Worm (Caenorhabditis elegans) whole organism, young adult: ENCODE measurements around the gene gcy-13.
A peak's percentile ranks its signal among the peaks of the same experiment; 100 is the strongest.

ENCODE experiments used
- B0261.1 ChIP-seq: sonication (generic microtip); optimal IDR thresholded peaks from 2 replicates; lab custom pipeline; 2016; ENCODE audit warnings: mild to moderate bottlenecking, missing genetic modification characterization, moderate library complexity, missing compliant biosample characterization
- F39B2.1 ChIP-seq: fragments of 200-800 bp; sonication (Bioruptor generic); IDR thresholded peaks from 2 replicates; pipeline ENCODE4 v1.3.6; 2022; ENCODE audit warnings: missing genetic modification reagents, missing genetic modification characterization, missing compliant biosample characterization
- F52B5.7 ChIP-seq: sonication (generic microtip); optimal IDR thresholded peaks from 2 replicates; lab custom pipeline; 2016; ENCODE audit warnings: mild to moderate bottlenecking, missing genetic modification characterization, missing compliant biosample characterization
- F57C9.4 ChIP-seq: sonication (generic microtip); optimal IDR thresholded peaks from 2 replicates; lab custom pipeline; 2017; ENCODE audit warnings: mild to moderate bottlenecking, missing genetic modification characterization, missing compliant biosample characterization
- Y53G8AR.9 ChIP-seq: fragments of 200-800 bp; sonication (Bioruptor generic); conservative IDR thresholded peaks from 2 replicates; pipeline ENCODE4 v1.3.6; 2022; ENCODE audit warnings: missing genetic modification reagents, missing genetic modification characterization, missing compliant biosample characterization
- Y56A3A.18 ChIP-seq: fragments of 200-800 bp; sonication (Bioruptor generic); IDR thresholded peaks from 2 replicates; pipeline ENCODE4 v1.3.6; 2022; ENCODE audit warnings: missing genetic modification reagents, missing genetic modification characterization, missing compliant biosample characterization
- Y95B8A.8 ChIP-seq: fragments of 200-800 bp; sonication (Bioruptor generic); IDR thresholded peaks from 2 replicates; pipeline ENCODE4 v1.3.6; 2022; ENCODE audit warnings: missing genetic modification reagents, missing genetic modification characterization, missing compliant biosample characterization
- ama-1 ChIP-seq, 3 experiments: fragments of 150-350 bp in 1 of 3; sonication (generic microtip) in 2 of 3; optimal IDR thresholded peaks; 2 replicates each; lab custom pipeline; 2014 to 2018; ENCODE audit warnings: missing biosample characterization in 2 of 3, missing genetic modification characterization in 2 of 3, missing genetic modification reagents in 2 of 3
- attf-3 ChIP-seq: fragments of 200-800 bp; sonication (Bioruptor generic); conservative IDR thresholded peaks from 2 replicates; pipeline ENCODE4 v1.3.6; 2022; ENCODE audit warnings: missing genetic modification reagents, missing genetic modification characterization, missing compliant biosample characterization
- attf-5 ChIP-seq: fragments of 200-800 bp; sonication (Bioruptor generic); optimal IDR thresholded peaks from 2 replicates; lab custom pipeline; 2018; ENCODE audit warnings: mild to moderate bottlenecking, missing genetic modification characterization, missing compliant biosample characterization
- bed-1 ChIP-seq: fragments of 200-800 bp; sonication (Bioruptor generic); IDR thresholded peaks from 2 replicates; pipeline ENCODE4 v1.3.6; 2022; ENCODE audit warnings: missing genetic modification reagents, missing genetic modification characterization, missing compliant biosample characterization
- ceh-100 ChIP-seq: fragments of 200-800 bp; sonication (Bioruptor generic); IDR thresholded peaks from 2 replicates; pipeline ENCODE4 v1.3.6; 2022; ENCODE audit warnings: missing genetic modification reagents, missing genetic modification characterization, missing compliant biosample characterization
- ceh-58 ChIP-seq: fragments of 200-800 bp; sonication (Bioruptor generic); IDR thresholded peaks from 2 replicates; pipeline ENCODE4 v1.3.6; 2022; ENCODE audit warnings: missing genetic modification characterization, missing compliant biosample characterization
- ceh-91 ChIP-seq: fragments of 200-800 bp; sonication (Bioruptor generic); IDR thresholded peaks from 2 replicates; pipeline ENCODE4 v1.3.6; 2022; ENCODE audit warnings: missing genetic modification reagents, missing genetic modification characterization, missing compliant biosample characterization
- chd-7 ChIP-seq: sonication (generic microtip); optimal IDR thresholded peaks from 2 replicates; lab custom pipeline; 2016; ENCODE audit warnings: mild to moderate bottlenecking, missing genetic modification characterization, moderate library complexity, missing compliant biosample characterization
- egl-18 ChIP-seq: fragments of 200-800 bp; sonication (Bioruptor generic); IDR thresholded peaks from 2 replicates; pipeline ENCODE4 v1.3.6; 2022; ENCODE audit warnings: missing genetic modification reagents, missing genetic modification characterization, missing compliant biosample characterization
- ekl-4 ChIP-seq: fragments of 200-800 bp; sonication (Bioruptor generic); IDR thresholded peaks from 2 replicates; pipeline ENCODE4 v1.3.6; 2022; ENCODE audit warnings: missing genetic modification reagents, missing genetic modification characterization, missing compliant biosample characterization
- lin-35 ChIP-seq, 3 experiments: fragments of 150-350 bp in 2 of 3; sonication (generic microtip) in 1 of 3; optimal IDR thresholded peaks; 2 replicates each; lab custom pipeline; 2014 to 2018; ENCODE audit warnings: missing biosample characterization in 3 of 3, missing genetic modification characterization in 3 of 3, missing genetic modification reagents in 3 of 3
- lin-54 ChIP-seq: fragments of 200-800 bp; sonication (Bioruptor generic); optimal IDR thresholded peaks from 2 replicates; lab custom pipeline; 2018; ENCODE audit warnings: mild to moderate bottlenecking, missing genetic modification characterization, missing compliant biosample characterization
- lir-1 ChIP-seq: fragments of 200-800 bp; sonication (Bioruptor generic); conservative IDR thresholded peaks from 2 replicates; pipeline ENCODE4 v1.3.6; 2022; ENCODE audit warnings: missing genetic modification reagents, missing genetic modification characterization, missing compliant biosample characterization
- mcd-1 ChIP-seq: fragments of 200-800 bp; sonication (Bioruptor generic); IDR thresholded peaks from 2 replicates; pipeline ENCODE4 v1.3.6; 2022; ENCODE audit warnings: missing genetic modification reagents, missing genetic modification characterization, missing compliant biosample characterization
- mel-28 ChIP-seq: sonication (generic microtip); optimal IDR thresholded peaks from 2 replicates; lab custom pipeline; 2016; ENCODE audit warnings: borderline replicate concordance, mild to moderate bottlenecking, missing genetic modification characterization, missing compliant biosample characterization
- nfya-2 ChIP-seq: fragments of 200-800 bp; sonication (Bioruptor generic); IDR thresholded peaks from 2 replicates; pipeline ENCODE4 v1.3.6; 2022; ENCODE audit warnings: missing genetic modification reagents, missing genetic modification characterization, missing compliant biosample characterization
- nfyb-1 ChIP-seq: fragments of 200-800 bp; sonication (Bioruptor generic); IDR thresholded peaks from 2 replicates; pipeline ENCODE4 v1.3.6; 2022; ENCODE audit warnings: missing genetic modification reagents, missing genetic modification characterization, missing compliant biosample characterization
- nhr-179 ChIP-seq: sonication (generic microtip); optimal IDR thresholded peaks from 2 replicates; lab custom pipeline; 2016; ENCODE audit warnings: mild to moderate bottlenecking, missing genetic modification characterization, missing compliant biosample characterization
- nhr-27 ChIP-seq: fragments of 200-800 bp; sonication (Bioruptor generic); optimal IDR thresholded peaks from 2 replicates; lab custom pipeline; 2018; ENCODE audit warnings: mild to moderate bottlenecking, missing genetic modification characterization, moderate library complexity, missing compliant biosample characterization
- rcor-1 ChIP-seq: fragments of 200-800 bp; sonication (Bioruptor generic); IDR thresholded peaks from 2 replicates; pipeline ENCODE4 v1.3.6; 2022; ENCODE audit warnings: missing genetic modification reagents, missing genetic modification characterization, missing compliant biosample characterization
- snpc-1.1 ChIP-seq: sonication (generic microtip); optimal IDR thresholded peaks from 2 replicates; lab custom pipeline; 2017; ENCODE audit warnings: missing genetic modification characterization, mild to moderate bottlenecking, missing compliant biosample characterization, antibody characterized with exemption, moderate library complexity, missing genotype, missing genetic modification reagents; ENCODE audit not compliant: insufficient read depth
- snpc-3.4 ChIP-seq: sonication (generic microtip); optimal IDR thresholded peaks from 2 replicates; lab custom pipeline; 2017; ENCODE audit warnings: missing genetic modification characterization, mild to moderate bottlenecking, missing compliant biosample characterization, antibody characterized with exemption, moderate library complexity, missing genotype, missing genetic modification reagents
- snpc-4 ChIP-seq, 5 experiments: fragments of 150-350 bp in 1 of 5; sonication (generic microtip) in 4 of 5; optimal IDR thresholded peaks; 2 replicates each; lab custom pipeline; 2014 to 2018; ENCODE audit warnings: missing genetic modification characterization in 5 of 5, missing biosample characterization in 3 of 5, antibody characterized with exemption in 2 of 5, mild to moderate bottlenecking in 2 of 5, missing compliant biosample characterization in 2 of 5, missing genotype in 2 of 5, moderate library complexity in 2 of 5, missing genetic modification reagents in 1 of 5
- xnd-1 ChIP-seq: sonication (generic microtip); optimal IDR thresholded peaks from 2 replicates; lab custom pipeline; 2016; ENCODE audit warnings: missing genotype, missing genetic modification reagents, missing genetic modification characterization, missing compliant biosample characterization
- zfh-2 ChIP-seq: fragments of 200-800 bp; sonication (Bioruptor generic); conservative IDR thresholded peaks from 2 replicates; pipeline ENCODE4 v1.3.6; 2022; ENCODE audit warnings: missing genetic modification reagents, missing genetic modification characterization, missing compliant biosample characterization
- zim-3 ChIP-seq: sonication (generic microtip); optimal IDR thresholded peaks from 2 replicates; lab custom pipeline; 2017; ENCODE audit warnings: mild to moderate bottlenecking, missing genetic modification characterization, moderate library complexity, missing compliant biosample characterization
- ztf-22 ChIP-seq: fragments of 200-800 bp; sonication (Bioruptor generic); optimal IDR thresholded peaks from 2 replicates; lab custom pipeline; 2018; ENCODE audit warnings: mild to moderate bottlenecking, missing genetic modification characterization, moderate library complexity, missing compliant biosample characterization
- ztf-25 ChIP-seq: fragments of 200-800 bp; sonication (Bioruptor generic); IDR thresholded peaks from 2 replicates; pipeline ENCODE4 v1.3.6; 2022; ENCODE audit warnings: missing genetic modification reagents, missing genetic modification characterization, missing compliant biosample characterization
- ztf-28 ChIP-seq: fragments of 200-800 bp; sonication (Bioruptor generic); IDR thresholded peaks from 2 replicates; pipeline ENCODE4 v1.3.6; 2022; ENCODE audit warnings: missing genetic modification reagents, missing genetic modification characterization, missing compliant biosample characterization

Gene gcy-13

DNA sequence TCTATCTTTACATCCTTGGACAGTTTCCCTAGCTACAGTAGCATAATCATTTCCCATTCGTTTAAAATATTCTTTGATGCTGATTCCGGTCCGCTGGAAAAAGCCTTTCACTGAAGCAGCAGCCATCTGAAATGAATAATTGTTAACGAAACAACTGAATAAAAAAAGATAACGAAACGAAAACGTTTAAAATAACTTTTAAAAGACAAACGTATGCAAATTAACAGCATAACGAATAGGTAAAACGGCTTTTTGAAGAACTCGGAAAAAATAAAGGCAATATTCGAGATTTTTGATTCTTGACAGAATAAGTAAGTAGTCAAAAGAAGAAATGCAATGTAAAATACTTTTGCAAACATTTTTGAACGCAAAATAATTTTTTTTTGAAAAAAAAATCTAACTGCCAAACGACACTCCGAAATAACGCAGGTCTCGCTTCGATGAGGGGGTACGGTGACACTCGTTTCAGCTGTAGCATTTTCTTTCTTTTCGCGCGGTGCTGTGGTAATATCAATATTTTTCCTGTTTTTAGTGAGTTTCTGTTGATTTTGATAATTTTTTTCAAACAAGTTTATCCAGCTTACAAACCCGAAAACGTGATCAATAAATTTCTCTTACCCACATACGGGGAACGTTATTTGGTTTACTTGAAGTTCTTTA lies 51.3 kb downstream of the gcy-13 start, which contains the start of the genes R04F11.5 and R04F11.2 (continued):
- TF ChIP-seq attf-5 (GFP tag; lab: Kevin White, UChicago) (peak; percentile 88), Y53G8AR.9 (peak; percentile 46; the same call in 1 of the 2 replicates), ztf-25 (GFP tag; lab: Robert Waterston, UW) (no peak), attf-3 (peak; percentile 99), mcd-1 (GFP tag; lab: Robert Waterston, UW) (peak; percentile 64), xnd-1 (tag; lab: Kevin White, UChicago) (peak; percentile 40), ekl-4 (GFP tag; lab: Robert Waterston, UW) (no peak), snpc-1.1 (tag; lab: Kevin White, UChicago) (peak; percentile 9), nfyb-1 (GFP tag; lab: Robert Waterston, UW) (peak; percentile 36; the same call in 1 of the 2 replicates), lin-35 (GFP tag; optimal IDR thresholded peaks at IDR 0.05; lab: Kevin White, UChicago) (peak; percentile 10 to 81 (median 15)), ztf-28 (GFP tag; lab: Robert Waterston, UW) (no peak), mel-28 (tag; lab: Kevin White, UChicago) (no peak), ceh-100 (no peak), nfya-2 (GFP tag; lab: Robert Waterston, UW) (no peak), snpc-4 (GFP tag; optimal IDR thresholded peaks at IDR 0.05; lab: Kevin White, UChicago) (no peak), snpc-4 (tag; optimal IDR thresholded peaks at IDR 0.05; lab: Kevin White, UChicago) (peak; percentile 31 to 66 (median 38)), ceh-91 (GFP tag; lab: Robert Waterston, UW) (peak; percentile 81)
- TF ChIP-seq, all 124 proteins: peak for 37

DNA sequence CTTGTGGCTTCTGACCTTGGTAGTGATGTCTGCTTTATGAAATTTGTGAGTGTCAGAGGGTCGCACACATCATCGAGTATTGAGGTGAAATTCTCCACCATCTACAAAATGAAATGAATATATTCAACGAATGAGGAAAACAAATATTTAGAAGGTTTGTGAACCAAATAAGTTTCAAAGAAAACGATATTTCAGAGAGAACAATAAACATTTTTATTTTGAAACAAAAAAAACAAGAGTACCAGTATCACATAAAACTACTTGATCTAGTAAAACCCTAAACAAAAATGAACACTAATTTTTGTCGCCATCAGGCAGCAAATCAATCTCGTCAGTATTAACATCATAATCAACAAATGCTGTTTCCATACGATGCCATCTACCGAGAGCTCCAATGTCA lies 52.3 kb downstream of the gcy-13 start, which contains the start of gene R04F11.3:
Gene R04F11.3, minus strand, starts transcription at position 101 of the 400 bp plus-strand sequence.
- TF ChIP-seq ama-1 (optimal IDR thresholded peaks at IDR 0.05; lab: Kevin White, UChicago) (no peak), ama-1 (GFP tag; optimal IDR thresholded peaks at IDR 0.05; lab: Kevin White, UChicago) (no peak), lin-54 (no peak), B0261.1 (tag; lab: Kevin White, UChicago) (no peak), zim-3 (tag; lab: Kevin White, UChicago) (no peak), F39B2.1 (GFP tag; lab: Robert Waterston, UW) (no peak), snpc-3.4 (tag; lab: Kevin White, UChicago) (no peak), bed-1 (no peak), Y56A3A.18 (GFP tag; lab: Robert Waterston, UW) (no peak), zfh-2 (GFP tag; lab: Robert Waterston, UW) (no peak), ceh-58 (GFP tag; lab: Robert Waterston, UW) (no peak), lir-1 (GFP tag; lab: Robert Waterston, UW) (no peak), nhr-179 (tag; lab: Kevin White, UChicago) (no peak)

DNA sequence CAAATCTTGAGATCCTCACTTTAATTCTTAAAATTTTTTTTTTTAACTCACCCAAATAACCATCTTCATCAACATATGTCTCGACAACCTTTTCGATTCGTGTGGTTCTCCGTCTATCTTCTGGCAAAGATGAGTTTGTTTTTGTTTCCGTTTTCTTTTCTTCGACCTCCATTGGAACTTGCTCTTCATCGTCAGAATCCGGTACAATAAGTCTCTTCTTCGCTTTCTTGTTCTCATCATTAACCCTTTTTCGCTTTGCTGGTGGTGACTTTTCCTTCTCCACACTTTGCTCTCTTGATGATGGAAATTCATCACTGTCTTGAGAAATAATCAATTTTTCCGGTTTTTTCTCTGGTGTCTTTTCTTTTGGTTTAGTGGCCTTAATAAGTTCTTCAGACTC lies 53.3 kb downstream of the gcy-13 start:
- no peak for TF ChIP-seq ztf-22 (GFP tag; lab: Kevin White, UChicago)
- TF ChIP-seq Y95B8A.8 (GFP tag; lab: Robert Waterston, UW), result no peak
- TF ChIP-seq chd-7 (tag; lab: Kevin White, UChicago), result no peak
- no peak for TF ChIP-seq rcor-1 (GFP tag; lab: Robert Waterston, UW)
- TF ChIP-seq nhr-27 (tag; lab: Kevin White, UChicago), result no peak
- no peak for TF ChIP-seq lir-1 (GFP tag; lab: Robert Waterston, UW)
- TF ChIP-seq ceh-91 (GFP tag; lab: Robert Waterston, UW), result no peak
- no peak for TF ChIP-seq zim-3 (tag; lab: Kevin White, UChicago)
- TF ChIP-seq F57C9.4 (tag; lab: Kevin White, UChicago), result no peak
- no peak for TF ChIP-seq F52B5.7 (tag; lab: Kevin White, UChicago)
- TF ChIP-seq egl-18 (GFP tag; lab: Robert Waterston, UW), result no peak
- TF ChIP-seq, all 124 proteins: peak for 0
